Fruit fly (Drosophila melanogaster): ENCODE measurements around the gene CG12011.
A peak's percentile ranks its signal among the peaks of the same experiment; 100 is the strongest.

Gene CG12011

DNA sequence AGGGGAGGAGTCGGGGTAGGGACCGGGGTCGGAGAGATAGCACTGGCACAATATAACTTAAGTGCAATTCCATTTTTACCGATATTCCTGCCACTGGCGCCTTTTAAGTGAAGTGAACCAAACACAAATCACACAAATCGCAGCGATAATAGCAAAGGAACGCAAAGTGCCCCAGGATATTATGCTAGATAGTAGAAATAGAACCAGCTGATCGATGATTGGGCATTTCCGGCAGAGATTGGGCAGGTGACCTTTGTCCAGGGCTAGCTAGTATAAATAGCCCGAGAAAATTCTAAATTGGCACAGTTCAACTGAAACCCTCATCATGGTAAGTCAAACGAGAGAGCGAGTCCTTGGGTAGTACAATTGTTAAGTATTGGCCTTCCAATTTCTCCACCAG lies at the start of gene CG12011:
Gene CG12011, plus strand, starts transcription at position 301 of the 400 bp plus-strand sequence.
- no peak for TF ChIP-seq noc (tag; optimal IDR thresholded peaks at IDR 0.05)

- peak; percentile 90 for TF ChIP-seq noc (tag; optimal IDR thresholded peaks at IDR 0.05)
Measured at dm6 chr3L:1644920-1645567, 49.4 kb upstream of the CG12011 start, which contains the start of the genes alphaCOP and CG13919. Gene alphaCOP, minus strand, starts transcription at chr3L:1645199. Gene CG13919, plus strand, starts transcription at chr3L:1645467.

dm6 chr3L:1647276-1647919 lies 47.0 kb upstream of the CG12011 start, which contains the start of the genes CG17249 and Bro:
Gene CG17249, minus strand, starts transcription at chr3L:1647464.
Gene Bro, plus strand, starts transcription at chr3L:1647869.
- no peak for TF ChIP-seq noc (tag; optimal IDR thresholded peaks at IDR 0.05)

DNA sequence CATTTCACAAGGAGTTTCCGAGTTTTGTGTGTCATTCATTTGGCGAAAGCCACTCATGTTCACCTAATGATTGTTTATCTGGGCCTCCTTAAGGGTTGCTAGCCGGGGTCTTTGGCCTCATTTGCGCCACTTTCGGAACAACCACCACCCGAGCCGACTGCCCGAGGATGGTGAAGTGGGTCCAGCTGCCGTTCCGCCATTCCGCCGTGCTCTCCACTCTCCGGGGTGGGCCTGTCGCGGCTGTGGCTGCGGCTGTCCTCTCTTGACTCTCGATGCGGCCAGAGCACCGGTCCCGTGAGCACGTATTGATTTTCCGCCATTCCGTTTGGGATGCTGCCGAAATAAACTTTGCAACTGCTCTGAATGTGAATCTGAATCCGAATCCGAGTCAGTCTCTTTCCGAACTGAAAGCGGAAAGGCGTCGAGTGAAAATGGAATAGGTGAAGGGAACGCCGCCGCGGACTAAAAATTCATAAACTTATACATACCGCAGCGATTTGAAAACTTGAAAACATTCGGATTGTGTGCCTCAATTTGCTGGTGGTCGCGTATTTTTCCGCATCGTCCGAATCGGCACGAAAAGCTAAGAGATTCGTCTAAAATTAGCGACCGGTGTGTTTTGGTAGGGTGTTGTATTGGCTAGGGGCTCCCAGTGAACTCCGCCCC lies 45.6 kb upstream of the CG12011 start, which contains the start of gene CG13920:
Gene CG13920, plus strand, starts transcription at position 255 of the 666 bp plus-strand sequence.
- TF ChIP-seq noc (tag; optimal IDR thresholded peaks at IDR 0.05): no peak

DNA sequence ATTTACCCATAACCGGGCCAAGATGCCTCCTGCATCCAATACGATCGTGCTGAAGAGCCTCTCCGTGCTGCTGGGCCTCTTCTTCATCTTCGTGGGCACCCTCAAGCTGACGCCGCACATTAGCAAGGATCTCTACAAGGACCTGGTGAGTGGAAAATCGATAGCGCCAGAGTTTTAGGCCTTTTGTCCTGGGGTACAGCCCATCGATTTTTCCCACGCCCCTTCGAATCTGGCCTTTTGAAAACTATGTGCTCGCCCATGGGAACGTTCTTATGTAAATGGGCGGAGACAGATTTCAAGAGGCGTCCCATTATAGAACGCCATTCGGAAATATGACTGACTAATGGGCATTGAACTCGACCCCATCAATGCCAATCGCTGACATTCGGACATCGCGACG lies 45.1 kb upstream of the CG12011 start:
- TF ChIP-seq noc (tag; optimal IDR thresholded peaks at IDR 0.05): no peak

- TF ChIP-seq noc (tag; optimal IDR thresholded peaks at IDR 0.05): no peak
Measured at dm6 chr3L:1652700-1653200, 41.7 kb upstream of the CG12011 start, which contains the start of the genes CG7970 and Vta1. Gene CG7970, plus strand, starts transcription at chr3L:1652750. Gene Vta1, minus strand, starts transcription at chr3L:1652900.

- no peak for TF ChIP-seq noc (tag; optimal IDR thresholded peaks at IDR 0.05)
Measured at dm6 chr3L:1653752-1654151, 40.7 kb upstream of the CG12011 start.

DNA sequence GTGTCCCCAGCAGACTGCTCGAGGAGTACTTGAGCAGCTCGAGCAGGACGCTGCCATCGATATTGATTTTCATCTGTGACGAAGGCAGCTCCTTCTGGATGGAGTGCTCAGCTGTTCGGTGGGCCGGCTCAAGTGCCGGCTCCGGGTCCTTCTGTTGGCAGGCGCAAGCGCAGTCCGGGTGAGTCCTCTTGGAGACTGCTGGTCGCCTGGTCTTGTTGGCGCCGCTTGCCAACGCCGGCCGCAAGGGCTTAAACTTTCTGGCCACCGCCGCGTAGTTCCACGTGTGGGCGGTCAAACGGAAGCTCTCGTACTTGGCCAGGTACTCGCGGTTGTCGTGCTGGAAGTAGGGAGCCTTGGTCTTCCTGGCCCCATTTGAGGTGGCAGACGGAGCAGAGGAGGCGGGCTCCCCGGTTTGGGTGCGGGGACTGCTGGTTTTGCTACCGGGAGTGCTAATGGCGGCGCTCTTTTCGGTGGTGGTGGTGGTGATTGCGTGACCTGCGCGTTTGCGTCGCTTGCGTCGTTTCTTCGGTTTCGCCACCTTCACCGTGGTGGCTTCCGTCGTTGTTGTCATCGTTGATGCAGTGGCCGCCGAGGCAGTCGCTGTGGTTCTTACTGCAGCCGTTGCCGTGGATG lies 32.6 kb upstream of the CG12011 start:
- TF ChIP-seq noc (tag; optimal IDR thresholded peaks at IDR 0.05): no peak

DNA sequence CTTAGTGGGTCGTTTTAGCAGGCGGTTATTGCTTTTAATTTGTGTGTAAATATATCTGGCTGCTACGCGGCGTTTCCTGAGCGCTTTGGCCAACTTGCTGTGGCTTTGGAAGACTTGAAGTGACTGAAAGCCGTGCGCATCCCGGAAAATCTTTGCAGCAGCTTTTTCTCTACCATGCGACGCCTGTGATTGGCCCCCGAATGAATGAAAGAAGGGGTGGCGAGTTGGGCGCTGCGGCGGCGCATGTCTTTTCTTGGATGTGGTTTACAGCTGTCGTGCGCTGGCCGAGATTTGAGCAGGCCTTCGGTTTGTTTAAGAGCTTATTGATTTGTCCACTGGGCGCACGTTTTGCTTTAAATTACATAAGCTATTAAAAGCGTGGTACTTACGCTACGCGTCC lies 30.9 kb upstream of the CG12011 start:
- no peak for TF ChIP-seq noc (tag; optimal IDR thresholded peaks at IDR 0.05)

- no peak for TF ChIP-seq noc (tag; optimal IDR thresholded peaks at IDR 0.05)
Measured at dm6 chr3L:1664205-1664604, 30.2 kb upstream of the CG12011 start.

DNA sequence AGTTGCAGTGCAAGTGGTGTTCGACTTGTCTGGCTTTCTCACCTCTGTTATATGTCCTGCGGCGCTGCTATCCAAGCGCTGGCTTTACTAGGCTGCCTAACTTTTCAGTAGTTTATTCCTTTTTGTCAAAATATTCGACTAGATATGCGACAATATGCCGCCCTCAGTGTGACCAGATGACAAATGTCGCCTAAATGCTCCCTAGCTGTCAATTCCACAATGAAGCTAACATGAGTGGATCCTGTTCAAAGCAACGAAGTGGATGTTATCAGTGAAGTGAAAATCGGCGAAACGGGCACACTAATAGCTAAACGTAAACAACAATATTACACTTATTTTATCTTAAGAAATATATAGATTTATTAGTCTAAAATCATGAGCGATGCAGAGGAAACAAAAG lies 29.5 kb upstream of the CG12011 start, which contains the start of the genes Srrm234 and CG7974:
Gene Srrm234, minus strand, starts transcription at position 189 of the 400 bp plus-strand sequence.
Gene CG7974, plus strand, starts transcription at position 263 of the 400 bp plus-strand sequence.
- no peak for TF ChIP-seq noc (tag; optimal IDR thresholded peaks at IDR 0.05)

DNA sequence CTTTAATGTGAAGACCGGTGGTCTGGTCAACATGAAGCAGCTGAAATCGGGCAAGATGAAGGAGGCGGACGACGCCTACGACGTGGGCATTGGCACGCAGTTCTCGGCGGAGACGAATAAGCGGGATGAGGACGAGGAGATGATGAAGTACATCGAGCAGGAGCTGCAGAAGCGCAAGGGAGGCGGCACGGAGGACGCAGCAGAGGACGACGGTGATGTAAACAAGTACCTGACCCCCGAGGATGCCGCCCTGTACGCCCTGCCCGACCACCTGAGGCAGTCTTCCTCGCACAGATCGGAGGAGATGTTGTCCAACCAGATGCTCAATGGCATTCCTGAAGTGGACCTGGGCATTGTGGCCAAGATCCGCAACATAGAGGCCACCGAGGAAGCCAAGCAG lies 28.9 kb upstream of the CG12011 start:
- TF ChIP-seq noc (tag; optimal IDR thresholded peaks at IDR 0.05): no peak

DNA sequence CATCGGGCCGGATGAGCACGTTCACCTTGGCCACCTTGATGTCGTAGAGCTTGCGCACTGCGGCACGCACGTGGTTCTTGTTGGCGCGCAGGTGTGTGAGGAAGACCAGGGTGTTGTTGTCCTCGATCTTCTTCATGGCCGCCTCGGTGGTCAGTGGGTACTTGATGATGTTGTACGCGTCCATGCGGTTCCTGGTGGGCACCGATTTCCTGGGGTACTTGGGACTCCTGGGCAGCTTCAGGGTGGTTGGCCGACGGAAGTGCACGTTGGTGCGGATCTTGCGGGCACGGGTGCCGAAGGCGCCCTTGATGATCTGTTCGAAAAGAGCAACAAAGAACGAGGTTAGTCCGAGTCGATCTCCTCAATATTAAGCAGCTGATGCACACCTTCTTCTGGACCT lies 27.0 kb upstream of the CG12011 start:
- no peak for TF ChIP-seq noc (tag; optimal IDR thresholded peaks at IDR 0.05)

dm6 chr3L:1668504-1668903 lies 25.9 kb upstream of the CG12011 start, which contains the start of gene RpL23A:
Gene RpL23A, minus strand, starts transcription at chr3L:1668654.
- peak; percentile 78 for TF ChIP-seq noc (tag; optimal IDR thresholded peaks at IDR 0.05)

DNA sequence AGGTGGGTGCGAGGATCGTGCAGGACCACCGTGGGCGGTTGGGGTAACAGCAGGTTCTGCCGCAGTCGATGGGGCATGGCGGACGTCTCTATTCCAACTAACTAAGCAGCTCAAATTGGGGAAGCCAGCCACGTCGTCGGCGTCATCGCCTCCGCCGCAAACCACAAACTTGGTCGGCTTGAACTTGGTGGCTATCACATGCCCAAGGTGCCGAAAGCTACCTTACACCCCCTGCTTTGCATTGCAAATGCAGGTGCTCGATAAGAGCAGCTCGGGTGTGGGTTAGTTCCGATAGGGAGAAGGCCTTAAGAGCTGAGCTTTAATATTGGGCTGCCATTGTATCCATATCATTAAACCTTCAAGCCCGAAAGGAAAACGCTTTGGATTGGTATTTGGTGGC lies 24.4 kb upstream of the CG12011 start, which contains the start of gene RabX5:
Gene RabX5, minus strand, starts transcription at position 101 of the 400 bp plus-strand sequence.
- TF ChIP-seq noc (tag; optimal IDR thresholded peaks at IDR 0.05): no peak

All from whole organism, larva.